Worm (Caenorhabditis elegans) whole organism, L4/young adult: ENCODE results near the gene vnut-1.

ENCODE experiments used
- W03F9.2 ChIP-seq: fragments of 150-350 bp; optimal IDR thresholded peaks from 2 replicates; lab custom pipeline; 2014; ENCODE audit warnings: missing biosample characterization, missing genetic modification characterization
- dao-5 ChIP-seq: sonication (generic microtip); optimal IDR thresholded peaks from 2 replicates; lab custom pipeline; 2016; ENCODE audit warnings: missing genotype, missing genetic modification characterization, moderate library complexity, missing compliant biosample characterization
- him-1 ChIP-seq: sonication (generic microtip); optimal IDR thresholded peaks from 2 replicates; lab custom pipeline; 2016; ENCODE audit warnings: missing genotype, missing genetic modification reagents, missing genetic modification characterization, missing compliant biosample characterization

- no peak for TF ChIP-seq him-1 (tag; lab: Kevin White, UChicago)
- no peak for TF ChIP-seq W03F9.2 (tag; lab: Kevin White, UChicago)
- TF ChIP-seq dao-5 (tag; lab: Kevin White, UChicago) = no peak
Measured at ce11 chrII:14479583-14480245, 9.9 kb upstream of the vnut-1 start, which contains the start of gene C13B4.1.
